Worm (Caenorhabditis elegans): ENCODE data around the gene F23F12.13.
A peak's percentile ranks its signal among the peaks of the same experiment; 100 is the strongest.

F23F12.13 gene

DNA sequence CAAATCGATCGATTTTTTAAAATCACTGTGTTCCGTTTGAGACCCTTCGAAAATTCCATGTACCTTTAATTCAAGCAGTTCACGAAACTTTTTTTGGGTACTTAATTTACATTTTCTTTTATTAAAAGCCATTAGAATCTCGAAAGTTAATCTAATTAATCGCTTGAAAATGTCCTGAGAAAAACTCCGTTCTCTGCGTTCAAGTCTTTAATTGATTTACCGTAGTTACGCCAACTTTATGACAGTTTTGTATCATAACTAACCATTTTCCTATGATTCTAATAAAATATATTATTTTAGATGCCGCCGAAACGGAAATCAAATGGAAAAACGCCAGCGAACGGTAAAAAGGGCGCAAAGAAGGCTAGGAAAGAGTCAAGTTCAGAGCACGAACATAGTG is 41.3 kb upstream of the F23F12.13 start, which contains the start of gene jhdm-1:
TSS of gene jhdm-1 (plus strand) at position 301 of the 400 bp plus-strand sequence.
- TF ChIP-seq aly-1 (tag; optimal IDR thresholded peaks at IDR 0.05), result no peak
- no peak for TF ChIP-seq scrt-1 (GFP tag; IDR thresholded peaks at IDR 0.05)
- no peak for TF ChIP-seq sea-1 (GFP tag; conservative IDR thresholded peaks at IDR 0.05)
- TF ChIP-seq ets-7 (tag; optimal IDR thresholded peaks at IDR 0.05), result no peak
- no peak for TF ChIP-seq ama-1 (optimal IDR thresholded peaks at IDR 0.05)
- TF ChIP-seq ceh-36 (tag; optimal IDR thresholded peaks at IDR 0.05), result no peak
- TF ChIP-seq pes-1 (GFP tag; IDR thresholded peaks at IDR 0.05), result no peak
- TF ChIP-seq tbx-37 (GFP tag; conservative IDR thresholded peaks at IDR 0.05), result no peak
- no peak for TF ChIP-seq F13C5.2 (tag; optimal IDR thresholded peaks at IDR 0.05)
- TF ChIP-seq tra-4 (tag; optimal IDR thresholded peaks at IDR 0.05), result no peak
- TF ChIP-seq ceh-13 (GFP tag; optimal IDR thresholded peaks at IDR 0.05), result no peak
- TF ChIP-seq hnd-1 (tag; optimal IDR thresholded peaks at IDR 0.05), result no peak
- TF ChIP-seq hmg-4 (GFP tag; optimal IDR thresholded peaks at IDR 0.05), result no peak
- no peak for TF ChIP-seq flt-1 (GFP tag; IDR thresholded peaks at IDR 0.05)
- no peak for TF ChIP-seq B0310.2 (tag; optimal IDR thresholded peaks at IDR 0.05)
- TF ChIP-seq tbx-11 (GFP tag; IDR thresholded peaks at IDR 0.05), result no peak
- no peak for TF ChIP-seq hmbx-1 (tag; optimal IDR thresholded peaks at IDR 0.05)

- no peak for TF ChIP-seq ets-7 (tag; optimal IDR thresholded peaks at IDR 0.05)
Observed at ce11 chrIII:6459820-6460219, 35.7 kb upstream of the F23F12.13 start, which contains the start of gene algn-1. TSS of gene algn-1 (plus strand) at chrIII:6460120.

- TF ChIP-seq tra-4 (tag; optimal IDR thresholded peaks at IDR 0.05) (no peak), pes-1 (GFP tag; IDR thresholded peaks at IDR 0.05) (no peak), flt-1 (GFP tag; IDR thresholded peaks at IDR 0.05) (no peak), tbx-37 (GFP tag; conservative IDR thresholded peaks at IDR 0.05) (no peak), hnd-1 (tag; optimal IDR thresholded peaks at IDR 0.05) (no peak), ceh-13 (GFP tag; optimal IDR thresholded peaks at IDR 0.05) (no peak), scrt-1 (GFP tag; IDR thresholded peaks at IDR 0.05) (no peak), aly-1 (tag; optimal IDR thresholded peaks at IDR 0.05) (no peak), F13C5.2 (tag; optimal IDR thresholded peaks at IDR 0.05) (no peak)
Observed at ce11 chrIII:6462610-6463009, 32.9 kb upstream of the F23F12.13 start, which contains the start of gene T26A5.8. TSS of gene T26A5.8 (minus strand) at chrIII:6462856.

DNA sequence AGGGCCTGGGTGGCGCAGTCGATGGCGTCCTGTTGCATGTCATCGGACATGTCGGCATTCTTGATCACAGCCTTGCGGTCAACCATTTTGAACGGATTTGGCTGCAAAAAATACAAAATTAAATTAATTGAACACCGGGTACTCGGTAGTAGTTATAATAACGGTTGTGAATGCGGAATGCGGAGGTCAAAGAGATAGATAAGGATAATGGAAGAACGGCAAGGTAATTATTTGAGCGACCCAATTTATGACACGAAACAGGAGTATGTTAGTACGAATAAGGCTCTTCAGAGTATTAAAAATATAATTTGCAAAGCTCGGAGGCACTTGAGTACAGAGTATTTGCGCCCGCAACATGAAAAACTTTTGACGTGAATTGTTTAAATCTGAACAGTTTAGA is 31.8 kb upstream of the F23F12.13 start, which contains the start of gene dlc-1:
TSS of gene dlc-1 (minus strand) at position 101 of the 400 bp plus-strand sequence.
- no peak for TF ChIP-seq hmg-4 (GFP tag; optimal IDR thresholded peaks at IDR 0.05)
- no peak for TF ChIP-seq aly-1 (tag; optimal IDR thresholded peaks at IDR 0.05)
- TF ChIP-seq ama-1 (optimal IDR thresholded peaks at IDR 0.05), result no peak
- TF ChIP-seq ceh-36 (tag; optimal IDR thresholded peaks at IDR 0.05), result no peak
- TF ChIP-seq flt-1 (GFP tag; IDR thresholded peaks at IDR 0.05), result no peak
- TF ChIP-seq tbx-11 (GFP tag; IDR thresholded peaks at IDR 0.05), result no peak
- TF ChIP-seq tra-4 (tag; optimal IDR thresholded peaks at IDR 0.05), result no peak
- TF ChIP-seq ets-7 (tag; optimal IDR thresholded peaks at IDR 0.05), result no peak
- TF ChIP-seq tbx-37 (GFP tag; conservative IDR thresholded peaks at IDR 0.05), result no peak

DNA sequence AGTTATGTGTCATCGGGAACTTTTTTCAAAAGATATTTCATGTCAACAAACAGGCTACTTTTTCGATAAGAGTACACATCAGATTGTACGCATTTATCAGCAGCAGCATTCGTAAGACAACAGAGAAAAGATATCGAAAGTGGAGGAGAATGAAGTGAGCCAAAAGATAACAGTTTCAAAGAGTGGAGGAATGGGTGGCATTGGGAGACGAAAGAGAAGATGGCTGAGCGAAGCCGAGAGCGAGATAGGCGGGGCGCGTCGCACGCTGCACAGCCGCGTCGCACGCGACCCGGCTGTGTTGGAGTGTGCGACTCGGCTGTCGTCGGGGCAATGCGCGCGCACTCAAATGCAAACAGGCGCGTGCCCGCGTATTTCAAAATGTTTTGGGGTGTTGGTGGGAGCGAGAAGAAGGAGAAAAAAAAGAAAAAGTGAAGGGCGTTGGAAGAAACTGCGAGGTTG is 31.3 kb upstream of the F23F12.13 start:
- no peak; the same call in 1 of the 2 replicates for TF ChIP-seq pes-1 (GFP tag; IDR thresholded peaks at IDR 0.05)
- no peak for TF ChIP-seq tra-4 (tag; optimal IDR thresholded peaks at IDR 0.05)
- TF ChIP-seq ceh-36 (tag; optimal IDR thresholded peaks at IDR 0.05), result no peak
- TF ChIP-seq ama-1 (optimal IDR thresholded peaks at IDR 0.05), result no peak
- no peak for TF ChIP-seq hmbx-1 (tag; optimal IDR thresholded peaks at IDR 0.05)
- no peak for TF ChIP-seq ets-7 (tag; optimal IDR thresholded peaks at IDR 0.05)
- TF ChIP-seq hnd-1 (tag; optimal IDR thresholded peaks at IDR 0.05), result no peak
- 0 out of 2 replicates have a peak, but pooled peaks have one; percentile 19 for TF ChIP-seq sea-1 (GFP tag; conservative IDR thresholded peaks at IDR 0.05)
- no peak for TF ChIP-seq tbx-11 (GFP tag; IDR thresholded peaks at IDR 0.05)
- TF ChIP-seq B0310.2 (tag; optimal IDR thresholded peaks at IDR 0.05), result no peak
- peak; percentile 29 for TF ChIP-seq F13C5.2 (tag; optimal IDR thresholded peaks at IDR 0.05)
- TF ChIP-seq tbx-37 (GFP tag; conservative IDR thresholded peaks at IDR 0.05), result no peak
- no peak for TF ChIP-seq scrt-1 (GFP tag; IDR thresholded peaks at IDR 0.05)
- 0 out of 2 replicates have a peak, but pooled peaks have one; percentile 22 for TF ChIP-seq flt-1 (GFP tag; IDR thresholded peaks at IDR 0.05)
- no peak for TF ChIP-seq ceh-13 (GFP tag; optimal IDR thresholded peaks at IDR 0.05)
- peak; percentile 39 for TF ChIP-seq hmg-4 (GFP tag; optimal IDR thresholded peaks at IDR 0.05)
- peak; percentile 66 for TF ChIP-seq aly-1 (tag; optimal IDR thresholded peaks at IDR 0.05)

ce11 chrIII:6464913-6465312 is 30.6 kb upstream of the F23F12.13 start, which contains the start of gene nduf-2.2:
TSS of gene nduf-2.2 (plus strand) at chrIII:6465222.
- TF ChIP-seq ets-7 (tag; optimal IDR thresholded peaks at IDR 0.05), result no peak
- no peak for TF ChIP-seq tra-4 (tag; optimal IDR thresholded peaks at IDR 0.05)
- no peak for TF ChIP-seq scrt-1 (GFP tag; IDR thresholded peaks at IDR 0.05)
- TF ChIP-seq hmg-4 (GFP tag; optimal IDR thresholded peaks at IDR 0.05), result no peak
- no peak for TF ChIP-seq pes-1 (GFP tag; IDR thresholded peaks at IDR 0.05)
- TF ChIP-seq tbx-37 (GFP tag; conservative IDR thresholded peaks at IDR 0.05), result no peak
- no peak for TF ChIP-seq hnd-1 (tag; optimal IDR thresholded peaks at IDR 0.05)
- TF ChIP-seq flt-1 (GFP tag; IDR thresholded peaks at IDR 0.05), result no peak
- no peak for TF ChIP-seq F13C5.2 (tag; optimal IDR thresholded peaks at IDR 0.05)
- TF ChIP-seq aly-1 (tag; optimal IDR thresholded peaks at IDR 0.05), result no peak
- TF ChIP-seq ceh-13 (GFP tag; optimal IDR thresholded peaks at IDR 0.05), result no peak
- no peak for TF ChIP-seq hmbx-1 (tag; optimal IDR thresholded peaks at IDR 0.05)
- no peak for TF ChIP-seq tbx-11 (GFP tag; IDR thresholded peaks at IDR 0.05)
- no peak for TF ChIP-seq B0310.2 (tag; optimal IDR thresholded peaks at IDR 0.05)
- TF ChIP-seq ceh-36 (tag; optimal IDR thresholded peaks at IDR 0.05), result no peak
- TF ChIP-seq sea-1 (GFP tag; conservative IDR thresholded peaks at IDR 0.05), result no peak
- TF ChIP-seq ama-1 (optimal IDR thresholded peaks at IDR 0.05), result no peak

DNA sequence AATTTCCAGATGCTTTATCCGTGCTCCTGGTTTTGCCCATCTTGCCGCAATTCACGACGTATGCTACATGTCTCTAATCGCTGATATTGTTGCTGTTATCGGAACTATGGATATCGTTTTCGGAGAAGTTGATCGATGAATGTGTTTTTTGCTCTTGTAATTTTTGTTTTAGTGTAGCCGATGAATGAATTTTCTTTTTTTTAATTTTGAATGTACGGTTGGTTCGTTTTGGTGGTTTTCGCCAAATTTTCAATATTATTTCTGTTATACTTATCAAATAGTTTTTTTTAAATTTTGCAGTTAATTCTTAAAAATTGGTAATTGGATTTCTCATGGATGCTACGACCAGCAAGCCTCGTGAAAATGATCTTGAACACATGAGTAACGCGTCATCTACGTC is 28.5 kb upstream of the F23F12.13 start, which contains the start of gene T26A5.2:
TSS of gene T26A5.2 (plus strand) at position 301 of the 400 bp plus-strand sequence.
- TF ChIP-seq ama-1 (optimal IDR thresholded peaks at IDR 0.05) (no peak), B0310.2 (tag; optimal IDR thresholded peaks at IDR 0.05) (no peak), sea-1 (GFP tag; conservative IDR thresholded peaks at IDR 0.05) (no peak), ets-7 (tag; optimal IDR thresholded peaks at IDR 0.05) (no peak), ceh-13 (GFP tag; optimal IDR thresholded peaks at IDR 0.05) (no peak)

All from whole organism, early embryonic.